Fruit fly (Drosophila melanogaster) whole organism, embryonic: ENCODE data around the gene DPCoAC.

Experiments
- Atf3 ChIP-seq: fragments of 200-800 bp; sonication (Bioruptor generic); optimal IDR thresholded peaks from 3 replicates; lab custom pipeline; 2016; ENCODE audit warnings: missing biosample characterization, missing genetic modification characterization
- Awh ChIP-seq: fragments of 200-800 bp; sonication (Bioruptor generic); IDR thresholded peaks from 2 replicates; pipeline ENCODE4, ENCODE4 v1.3.6; 2022; ENCODE audit warnings: missing biosample characterization, missing genetic modification characterization
- Blimp-1 ChIP-seq: fragments of 200-800 bp; sonication (Bioruptor generic); optimal IDR thresholded peaks from 3 replicates; lab custom pipeline; 2018; ENCODE audit warnings: missing biosample characterization, missing genetic modification characterization, mild to moderate bottlenecking, moderate library complexity, missing genetic modification reagents
- CG10267 ChIP-seq: fragments of 200-800 bp; sonication (Bioruptor generic); optimal IDR thresholded peaks from 2 replicates; lab custom pipeline; 2018; ENCODE audit warnings: missing biosample characterization, mild to moderate bottlenecking, missing genetic modification characterization, moderate library complexity
- CG10274 ChIP-seq: fragments of 200-800 bp; sonication (Bioruptor generic); optimal IDR thresholded peaks from 3 replicates; lab custom pipeline; 2017; ENCODE audit warnings: missing biosample characterization, mild to moderate bottlenecking, missing genetic modification characterization
- CG10366 ChIP-seq: fragments of 200-800 bp; sonication (Bioruptor generic); IDR thresholded peaks from 2 replicates; pipeline ENCODE4 v1.3.6; 2022; ENCODE audit warnings: missing biosample characterization, missing genetic modification characterization
- CG10654 ChIP-seq: fragments of 200-800 bp; sonication (Bioruptor generic); optimal IDR thresholded peaks from 2 replicates; lab custom pipeline; 2016; ENCODE audit warnings: missing biosample characterization, missing genetic modification characterization
- CG11456 ChIP-seq: fragments of 200-800 bp; sonication (Bioruptor generic); IDR thresholded peaks from 3 replicates; pipeline ENCODE4 v1.3.6; 2022; ENCODE audit warnings: missing biosample characterization, missing genetic modification characterization
- CG11560 ChIP-seq: fragments of 200-800 bp; sonication (Bioruptor generic); IDR thresholded peaks from 3 replicates; pipeline ENCODE4 v1.3.6; 2022; ENCODE audit warnings: missing biosample characterization, missing genetic modification characterization
- CG16863 ChIP-seq: fragments of 200-800 bp; sonication (Bioruptor generic); optimal IDR thresholded peaks from 3 replicates; lab custom pipeline; 2016; ENCODE audit warnings: missing biosample characterization, missing genetic modification characterization
- CG17361 ChIP-seq: fragments of 200-800 bp; sonication (Bioruptor generic); IDR thresholded peaks from 3 replicates; pipeline ENCODE4 v1.3.6; 2022; ENCODE audit warnings: missing biosample characterization, missing genetic modification characterization
- CG2116 ChIP-seq: fragments of 200-800 bp; sonication (Bioruptor generic); optimal IDR thresholded peaks from 3 replicates; lab custom pipeline; 2018; ENCODE audit warnings: missing biosample characterization, mild to moderate bottlenecking, missing genetic modification characterization
- CG2678 ChIP-seq: fragments of 200-800 bp; sonication (Bioruptor generic); optimal IDR thresholded peaks from 3 replicates; lab custom pipeline; 2019; ENCODE audit warnings: missing biosample characterization, mild to moderate bottlenecking, missing genetic modification characterization, moderate library complexity
- CG34224 ChIP-seq: fragments of 200-800 bp; sonication (Bioruptor generic); IDR thresholded peaks from 3 replicates; pipeline ENCODE4 v1.3.6; 2022; ENCODE audit warnings: missing biosample characterization, missing genetic modification characterization; ENCODE audit not compliant: partially characterized antibody
- CG3838 ChIP-seq: fragments of 200-800 bp; sonication (Bioruptor generic); optimal IDR thresholded peaks from 3 replicates; lab custom pipeline; 2016; ENCODE audit warnings: missing biosample characterization, missing genetic modification characterization
- CG4424 ChIP-seq: fragments of 200-800 bp; sonication (Bioruptor generic); optimal IDR thresholded peaks from 3 replicates; lab custom pipeline; 2016; ENCODE audit warnings: missing biosample characterization, missing genetic modification characterization
- CG4820 ChIP-seq: fragments of 200-800 bp; sonication (Bioruptor generic); optimal IDR thresholded peaks from 3 replicates; lab custom pipeline; 2016; ENCODE audit warnings: missing biosample characterization, missing genetic modification characterization
- CG5245 ChIP-seq: fragments of 200-800 bp; sonication (Bioruptor generic); optimal IDR thresholded peaks from 3 replicates; lab custom pipeline; 2016; ENCODE audit warnings: missing biosample characterization, missing genetic modification characterization
- CG8359 ChIP-seq: fragments of 200-800 bp; sonication (Bioruptor generic); optimal IDR thresholded peaks from 2 replicates; lab custom pipeline; 2017; ENCODE audit warnings: missing biosample characterization, mild to moderate bottlenecking, missing genetic modification characterization, borderline replicate concordance
- CG9797 ChIP-seq: fragments of 200-800 bp; sonication (Bioruptor generic); optimal IDR thresholded peaks from 3 replicates; lab custom pipeline; 2018; ENCODE audit warnings: missing biosample characterization, mild to moderate bottlenecking, missing genetic modification characterization
- CG9817 ChIP-seq: fragments of 200-800 bp; sonication (Bioruptor generic); optimal IDR thresholded peaks from 2 replicates; lab custom pipeline; 2018; ENCODE audit warnings: missing biosample characterization, mild to moderate bottlenecking, missing genetic modification characterization, moderate library complexity
- CG9876 ChIP-seq: fragments of 200-800 bp; sonication (Bioruptor generic); optimal IDR thresholded peaks from 2 replicates; lab custom pipeline; 2016; ENCODE audit warnings: missing biosample characterization, missing genetic modification characterization
- CHES-1-like ChIP-seq: fragments of 200-800 bp; sonication (Bioruptor generic); optimal IDR thresholded peaks from 2 replicates; lab custom pipeline; 2016; ENCODE audit warnings: missing biosample characterization, missing genetic modification characterization
- Camta ChIP-seq: fragments of 200-800 bp; sonication (Bioruptor generic); optimal IDR thresholded peaks from 2 replicates; lab custom pipeline; 2016; ENCODE audit warnings: missing biosample characterization, missing genetic modification characterization
- CkIIα-i1 ChIP-seq: fragments of 200-800 bp; sonication (Bioruptor generic); IDR thresholded peaks from 2 replicates; pipeline ENCODE4 v1.3.6; 2022; ENCODE audit warnings: missing biosample characterization, missing genetic modification characterization
- CoRest ChIP-seq: fragments of 200-800 bp; sonication (Bioruptor generic); optimal IDR thresholded peaks from 3 replicates; lab custom pipeline; 2018; ENCODE audit warnings: missing biosample characterization, mild to moderate bottlenecking, missing genetic modification characterization, moderate library complexity
- Dll ChIP-seq: fragments of 200-800 bp; sonication (Bioruptor generic); IDR thresholded peaks from 4 replicates; pipeline ENCODE4 v1.3.6; 2022; ENCODE audit warnings: missing biosample characterization, missing genetic modification characterization; ENCODE audit not compliant: partially characterized antibody
- H2.0 ChIP-seq: fragments of 200-800 bp; sonication (Bioruptor generic); IDR thresholded peaks from 2 replicates; pipeline ENCODE4 v1.3.6; 2022; ENCODE audit warnings: missing biosample characterization, missing genetic modification characterization
- Mes4 ChIP-seq: fragments of 200-800 bp; sonication (Bioruptor generic); optimal IDR thresholded peaks from 2 replicates; lab custom pipeline; 2016; ENCODE audit warnings: missing biosample characterization, missing genetic modification characterization
- NK7.1 ChIP-seq: fragments of 200-800 bp; sonication (Bioruptor generic); optimal IDR thresholded peaks from 3 replicates; lab custom pipeline; 2016; ENCODE audit warnings: missing biosample characterization, missing genetic modification characterization
- Nf-YA ChIP-seq: fragments of 200-800 bp; sonication (Bioruptor generic); IDR thresholded peaks from 2 replicates; pipeline ENCODE4 v1.3.6; 2022; ENCODE audit warnings: missing biosample characterization, missing genetic modification characterization
- NfI ChIP-seq: fragments of 200-800 bp; sonication (Bioruptor generic); optimal IDR thresholded peaks from 3 replicates; lab custom pipeline; 2018; ENCODE audit warnings: missing biosample characterization, mild to moderate bottlenecking, missing genetic modification characterization, moderate library complexity
- PHDP ChIP-seq: fragments of 200-800 bp; sonication (Bioruptor generic); optimal IDR thresholded peaks from 3 replicates; lab custom pipeline; 2018; ENCODE audit warnings: missing biosample characterization, mild to moderate bottlenecking, missing genetic modification characterization, moderate library complexity
- Ravus ChIP-seq: fragments of 200-800 bp; sonication (Bioruptor generic); IDR thresholded peaks from 2 replicates; pipeline ENCODE4 v1.3.6; 2022; ENCODE audit warnings: missing biosample characterization, missing genetic modification characterization
- Usf ChIP-seq: fragments of 200-800 bp; sonication (Bioruptor generic); optimal IDR thresholded peaks from 2 replicates; lab custom pipeline; 2017; ENCODE audit warnings: missing genotype, missing biosample characterization, missing genetic modification characterization
- Vsx1 ChIP-seq: fragments of 200-800 bp; sonication (Bioruptor generic); optimal IDR thresholded peaks from 2 replicates; lab custom pipeline; 2017; ENCODE audit warnings: missing biosample characterization, mild to moderate bottlenecking, missing genetic modification characterization, missing genetic modification reagents
- Xrp1 ChIP-seq: fragments of 200-800 bp; sonication (Bioruptor generic); IDR thresholded peaks from 2 replicates; pipeline ENCODE4 v1.3.6; 2022; ENCODE audit warnings: missing biosample characterization, missing genetic modification characterization
- dpn ChIP-seq, 2 experiments: fragments of 200-800 bp; sonication (Bioruptor generic); optimal IDR thresholded peaks; 3 replicates each; lab custom pipeline; 2016; ENCODE audit warnings: missing biosample characterization in 2 of 2, missing genetic modification characterization in 2 of 2
- ems ChIP-seq: fragments of 200-800 bp; sonication (Bioruptor generic); optimal IDR thresholded peaks from 3 replicates; lab custom pipeline; 2016; ENCODE audit warnings: missing biosample characterization, missing genetic modification characterization
- eve ChIP-seq, 2 experiments: fragments of >200 bp; optimal IDR thresholded peaks; 2 replicates each; lab custom pipeline; 2017; ENCODE audit warnings: missing biosample characterization in 2 of 2, missing genetic modification characterization in 2 of 2
- gce ChIP-seq: fragments of 200-800 bp; sonication (Bioruptor generic); IDR thresholded peaks from 3 replicates; pipeline ENCODE4 v1.3.6; 2022; ENCODE audit warnings: missing biosample characterization, missing genetic modification characterization
- jumu ChIP-seq: fragments of 200-800 bp; sonication (Bioruptor generic); optimal IDR thresholded peaks from 3 replicates; lab custom pipeline; 2016; ENCODE audit warnings: missing biosample characterization, missing genetic modification characterization
- klu ChIP-seq: fragments of 200-800 bp; sonication (Bioruptor generic); IDR thresholded peaks from 2 replicates; pipeline ENCODE4 v1.3.6; 2022; ENCODE audit warnings: missing biosample characterization, missing genetic modification characterization
- lmd ChIP-seq: fragments of 200-800 bp; sonication (Bioruptor generic); IDR thresholded peaks from 2 replicates; pipeline ENCODE4 v1.3.6; 2022; ENCODE audit warnings: missing biosample characterization, missing genetic modification characterization
- pnt ChIP-seq: fragments of 200-800 bp; sonication (Bioruptor generic); optimal IDR thresholded peaks from 3 replicates; lab custom pipeline; 2016; ENCODE audit warnings: missing biosample characterization, missing genetic modification characterization
- scrt ChIP-seq: fragments of 200-800 bp; sonication (Bioruptor generic); optimal IDR thresholded peaks from 2 replicates; lab custom pipeline; 2018; ENCODE audit warnings: missing biosample characterization, mild to moderate bottlenecking, missing genetic modification characterization, moderate library complexity
- sob ChIP-seq: fragments of 200-800 bp; sonication (Bioruptor generic); IDR thresholded peaks from 2 replicates; pipeline ENCODE4 v1.3.6; 2022; ENCODE audit warnings: missing biosample characterization, missing genetic modification characterization
- vfl ChIP-seq: fragments of 200-800 bp; sonication (Bioruptor generic); optimal IDR thresholded peaks from 2 replicates; lab custom pipeline; 2016; ENCODE audit warnings: missing biosample characterization, missing genetic modification characterization
- vvl ChIP-seq: fragments of 200-800 bp; sonication (Bioruptor generic); IDR thresholded peaks from 2 replicates; pipeline ENCODE4 v1.3.6; 2022; ENCODE audit warnings: missing biosample characterization, missing genetic modification characterization

The DPCoAC gene

DNA sequence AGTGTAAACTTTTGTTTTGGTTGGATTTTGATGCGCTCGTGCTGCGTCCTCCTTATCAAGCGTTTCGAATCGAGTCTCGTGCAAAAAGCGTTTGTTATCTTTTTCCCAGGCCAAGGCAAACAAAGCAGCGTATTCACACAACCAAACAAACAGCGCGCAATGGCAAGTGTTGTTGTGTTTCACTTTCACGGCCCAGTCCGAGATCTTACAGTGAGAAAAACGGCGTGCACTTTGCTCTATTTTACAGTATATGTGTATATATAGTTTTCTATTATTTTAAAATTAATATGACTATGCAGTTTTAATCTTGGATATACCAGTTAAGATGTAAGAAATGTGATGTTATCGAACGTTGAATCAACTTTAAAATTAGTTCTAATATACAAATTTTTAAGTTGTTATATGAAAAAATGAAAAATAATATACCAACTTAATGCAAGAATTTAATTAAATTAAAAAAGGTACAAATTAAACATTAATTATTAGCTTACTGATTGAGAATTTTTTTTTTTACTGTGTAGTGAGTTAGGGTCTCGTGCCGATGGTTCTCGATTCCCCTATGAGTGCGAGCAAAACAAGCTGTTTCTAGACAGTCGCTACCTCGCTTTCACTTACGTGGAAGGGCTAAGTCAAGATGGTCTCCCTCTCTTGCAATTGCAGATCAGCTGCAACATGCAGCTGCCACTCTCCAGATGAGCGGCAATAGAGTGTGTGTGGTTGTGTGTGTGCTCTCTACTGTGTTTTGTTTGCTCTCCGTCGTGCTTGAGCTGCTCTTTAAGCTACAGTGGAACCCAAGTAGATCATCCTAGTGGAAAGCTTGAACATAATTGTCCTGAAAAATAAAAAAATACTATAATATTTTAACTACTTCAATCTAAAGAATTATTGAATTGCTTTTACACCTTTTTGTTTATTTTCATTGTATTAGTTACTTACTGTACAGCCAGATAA lies 37.0 kb upstream of the DPCoAC start (continued):
- TF ChIP-seq CG10366 (GFP tag; lab: Robert Waterston, UW): peak; percentile 71
- TF ChIP-seq Camta (GFP tag; lab: Kevin White, UChicago): no peak
- peak; percentile 35 for TF ChIP-seq CG10274 (GFP tag; lab: Kevin White, UChicago)
- TF ChIP-seq Atf3: no peak
- peak; percentile 9 for TF ChIP-seq jumu (GFP tag; lab: Kevin White, UChicago)
- TF ChIP-seq CG11456 (GFP tag; lab: Robert Waterston, UW): peak; percentile 71
- TF ChIP-seq gce: peak; percentile 74
- peak; percentile 33; the same call in 1 of the 2 replicates for TF ChIP-seq sob (GFP tag; lab: Robert Waterston, UW)
- no peak for TF ChIP-seq CG3838 (GFP tag; lab: Kevin White, UChicago)
- TF ChIP-seq Dll: no peak
- TF ChIP-seq CG16863 (GFP tag; lab: Kevin White, UChicago): no peak
- TF ChIP-seq dpn (GFP tag; optimal IDR thresholded peaks at IDR 0.05; lab: Kevin White, UChicago): peak in 1 of 2 experiments; percentile 77
- peak; percentile 93 for TF ChIP-seq PHDP (tag; lab: Kevin White, UChicago)
- peak; percentile 98 for TF ChIP-seq CG17361
- peak; percentile 94 for TF ChIP-seq Xrp1
- TF ChIP-seq CG10654: peak; percentile 81
- peak; percentile 59 for TF ChIP-seq NfI (GFP tag; lab: Kevin White, UChicago)
- TF ChIP-seq CG2678 (tag; lab: Kevin White, UChicago): peak; percentile 95
- peak; percentile 86 for TF ChIP-seq CG4820 (GFP tag; lab: Kevin White, UChicago)
- TF ChIP-seq CG9797 (GFP tag; lab: Kevin White, UChicago): no peak
- no peak for TF ChIP-seq CHES-1-like
- TF ChIP-seq Blimp-1 (GFP tag; lab: Kevin White, UChicago): peak; percentile 97
- TF ChIP-seq NK7.1 (GFP tag; lab: Kevin White, UChicago): no peak
- no peak for TF ChIP-seq Mes4 (GFP tag; lab: Kevin White, UChicago)
- peak; percentile 87 for TF ChIP-seq CG4424 (GFP tag; lab: Kevin White, UChicago)
- TF ChIP-seq Vsx1 (GFP tag; lab: Kevin White, UChicago): peak; percentile 73
- peak; percentile 54 for TF ChIP-seq H2.0 (GFP tag; lab: Robert Waterston, UW)
- TF ChIP-seq CG9876 (GFP tag; lab: Kevin White, UChicago): no peak
- TF ChIP-seq CG2116: peak; percentile 50
- peak; percentile 94 for TF ChIP-seq CG10267 (tag; lab: Kevin White, UChicago)
- peak; percentile 65 for TF ChIP-seq Nf-YA
- TF ChIP-seq CkIIα-i1 (GFP tag; lab: Robert Waterston, UW): no peak
- peak; percentile 86 for TF ChIP-seq vvl (GFP tag; lab: Robert Waterston, UW)
- peak; percentile 66 for TF ChIP-seq Ravus (GFP tag; lab: Robert Waterston, UW)
- no peak for TF ChIP-seq ems (GFP tag; lab: Kevin White, UChicago)
- peak; percentile 3 for TF ChIP-seq pnt (GFP tag; lab: Kevin White, UChicago)
- peak; percentile 84 for TF ChIP-seq Usf
- TF ChIP-seq CG8359 (GFP tag; lab: Kevin White, UChicago): peak; percentile 69
- TF ChIP-seq eve (GFP tag; optimal IDR thresholded peaks at IDR 0.05; lab: Kevin White, UChicago): no peak
- peak; percentile 95 for TF ChIP-seq CoRest (tag; lab: Kevin White, UChicago)
- TF ChIP-seq klu (GFP tag; lab: Robert Waterston, UW): peak; percentile 53
- peak; percentile 72 for TF ChIP-seq CG5245 (GFP tag; lab: Kevin White, UChicago)
- TF ChIP-seq lmd (GFP tag; lab: Robert Waterston, UW): peak; percentile 89
- TF ChIP-seq scrt: peak; percentile 75
- TF ChIP-seq CG34224: no peak
- TF ChIP-seq Awh (GFP tag; lab: Robert Waterston, UW): peak; percentile 72
- no peak for TF ChIP-seq vfl (GFP tag; lab: Kevin White, UChicago)
- peak; percentile 75 for TF ChIP-seq CG9817 (tag; lab: Kevin White, UChicago)
- no peak for TF ChIP-seq CG11560 (tag; lab: Robert Waterston, UW)
